Comparison of ENCODE assay signal across 3 fruit fly cellular contexts in the genomic region with DNA sequence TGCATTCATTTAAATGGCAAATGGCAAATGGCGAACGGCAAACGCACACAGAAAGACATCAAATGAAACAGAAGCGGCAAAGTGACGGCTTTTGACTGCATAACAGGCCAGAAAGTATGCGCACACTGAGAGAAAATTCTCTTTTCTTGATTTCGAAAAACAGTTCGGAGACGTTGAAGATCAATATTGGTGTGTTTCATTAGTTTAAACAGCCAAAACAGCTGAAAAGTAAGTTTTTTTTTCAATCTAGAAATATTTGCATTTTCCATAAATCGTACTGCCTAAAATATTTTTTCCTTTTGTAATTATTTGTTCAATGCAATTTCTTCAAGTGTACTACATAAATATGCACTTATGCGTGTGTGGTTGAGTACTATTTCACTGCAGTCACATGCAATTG.
A peak's percentile ranks its signal among the peaks of the same experiment; 100 is the strongest.
TF ChIP-seq lines count a peak whose summit lies in the region.

No protein-coding gene starts in this region.

- TF ChIP-seq CTCF in whole organism, embryonic (GFP tag; optimal IDR thresholded peaks at IDR 0.05; lab: Kevin White, UChicago) = no peak

TF ChIP-seq in whole organism, embryonic, 481 proteins besides CTCF, POLR2A, EP300 and RAD21 (continues in another document):
- TF ChIP-seq Bdp1 (GFP tag; optimal IDR thresholded peaks at IDR 0.05; lab: Kevin White, UChicago) (no peak), p53 (GFP tag; optimal IDR thresholded peaks at IDR 0.05; lab: Kevin White, UChicago) (no peak), lmd (GFP tag; IDR thresholded peaks at IDR 0.05; lab: Robert Waterston, UW) (peak; percentile 29), CG5180 (GFP tag; optimal IDR thresholded peaks at IDR 0.05; lab: Kevin White, UChicago) (no peak), Aef1 (GFP tag; IDR thresholded peaks at IDR 0.05; lab: Robert Waterston, UW) (0 out of 3 replicates have a peak, but pooled peaks have one; percentile 18), CG4854 (GFP tag; optimal IDR thresholded peaks at IDR 0.05; lab: Kevin White, UChicago) (no peak), nau (GFP tag; optimal IDR thresholded peaks at IDR 0.05; lab: Kevin White, UChicago) (no peak), CG14441 (GFP tag; IDR thresholded peaks at IDR 0.05; lab: Robert Waterston, UW) (0 out of 2 replicates have a peak, but pooled peaks have one; percentile 13), sna (GFP tag; IDR thresholded peaks at IDR 0.05; lab: Robert Waterston, UW; ENCODE audit: partially characterized antibody) (no peak), Abd-B (GFP tag; optimal IDR thresholded peaks at IDR 0.05; lab: Kevin White, UChicago) (no peak), Nf-YA (GFP tag; IDR thresholded peaks at IDR 0.05; lab: Robert Waterston, UW) (no peak), rib (GFP tag; IDR thresholded peaks at IDR 0.05; lab: Robert Waterston, UW) (no peak), Oli (tag; optimal IDR thresholded peaks at IDR 0.05; lab: Kevin White, UChicago) (no peak), CG12155 (GFP tag; optimal IDR thresholded peaks at IDR 0.05; lab: Kevin White, UChicago) (no peak), D (optimal IDR thresholded peaks at IDR 0.05; lab: Kevin White, UChicago) (no peak), D (GFP tag; optimal IDR thresholded peaks at IDR 0.05; lab: Kevin White, UChicago) (no peak), run (tag; optimal IDR thresholded peaks at IDR 0.05; lab: Kevin White, UChicago) (no peak), sc (optimal IDR thresholded peaks at IDR 0.05; lab: Kevin White, UChicago) (no peak), sc (GFP tag; optimal IDR thresholded peaks at IDR 0.05; lab: Kevin White, UChicago) (no peak), croc (GFP tag; conservative IDR thresholded peaks at IDR 0.05; lab: Robert Waterston, UW) (no peak), Hmr (GFP tag; optimal IDR thresholded peaks at IDR 0.05; lab: Kevin White, UChicago) (no peak), Nf-YB (GFP tag; optimal IDR thresholded peaks at IDR 0.05; lab: Kevin White, UChicago) (no peak), PHDP (tag; optimal IDR thresholded peaks at IDR 0.05; lab: Kevin White, UChicago) (peak; percentile 1), gro (GFP tag; optimal IDR thresholded peaks at IDR 0.05; lab: Kevin White, UChicago) (no peak), pum (GFP tag; optimal IDR thresholded peaks at IDR 0.05; lab: Kevin White, UChicago) (no peak), Xbp1 (GFP tag; optimal IDR thresholded peaks at IDR 0.05; lab: Kevin White, UChicago) (peak; percentile 4), HLH4C (GFP tag; IDR thresholded peaks at IDR 0.05; lab: Robert Waterston, UW; ENCODE audit: partially characterized antibody) (no peak), hb (GFP tag; IDR thresholded peaks at IDR 0.05; lab: Robert Waterston, UW; ENCODE audit: partially characterized antibody) (no peak), CG42726 (GFP tag; IDR thresholded peaks at IDR 0.05; lab: Robert Waterston, UW; ENCODE audit: partially characterized antibody) (no peak)

TF ChIP-seq in whole organism, prepupa, 60 proteins besides CTCF, POLR2A, EP300 and RAD21:
- TF ChIP-seq CG15336 (GFP tag; IDR thresholded peaks at IDR 0.05; lab: Robert Waterston, UW) (peak; percentile 69), CG32006 (GFP tag; optimal IDR thresholded peaks at IDR 0.05; lab: Kevin White, UChicago) (peak; percentile 60), CG6276 (GFP tag; optimal IDR thresholded peaks at IDR 0.05; lab: Kevin White, UChicago) (peak; percentile 5), eg (GFP tag; IDR thresholded peaks at IDR 0.05; lab: Robert Waterston, UW) (peak; percentile 58; the same call in 2 of the 3 replicates), pdm3 (GFP tag; optimal IDR thresholded peaks at IDR 0.05; lab: Kevin White, UChicago) (no peak), CG4318 (GFP tag; optimal IDR thresholded peaks at IDR 0.05; lab: Kevin White, UChicago) (peak; percentile 29), svp (GFP tag; lab: Kevin White, UChicago) (no peak), ss (GFP tag; optimal IDR thresholded peaks at IDR 0.05; lab: Kevin White, UChicago) (no peak), fkh (GFP tag; optimal IDR thresholded peaks at IDR 0.05; lab: Kevin White, UChicago) (no peak), CG11294 (GFP tag; IDR thresholded peaks at IDR 0.05; lab: Robert Waterston, UW) (peak; percentile 8; the same call in 1 of the 2 replicates), Gug (GFP tag; IDR thresholded peaks at IDR 0.05; lab: Robert Waterston, UW) (peak; percentile 50; the same call in 1 of the 2 replicates), CG6163 (GFP tag; IDR thresholded peaks at IDR 0.05; lab: Robert Waterston, UW) (0 out of 3 replicates have a peak, but pooled peaks have one; percentile 24), acj6 (GFP tag; optimal IDR thresholded peaks at IDR 0.05; lab: Kevin White, UChicago) (no peak), OdsH (GFP tag; optimal IDR thresholded peaks at IDR 0.05; lab: Kevin White, UChicago) (peak; percentile 15), Hr4 (GFP tag; optimal IDR thresholded peaks at IDR 0.05; lab: Kevin White, UChicago) (peak; percentile 47), CG10669 (GFP tag; optimal IDR thresholded peaks at IDR 0.05; lab: Kevin White, UChicago) (no peak), Eip75B (GFP tag; optimal IDR thresholded peaks at IDR 0.05; lab: Kevin White, UChicago) (no peak), CG8119 (GFP tag; IDR thresholded peaks at IDR 0.05; lab: Robert Waterston, UW) (peak; percentile 56; the same call in 2 of the 3 replicates)

TF ChIP-seq in whole organism, pupa, 21 proteins besides CTCF, POLR2A, EP300 and RAD21:
- TF ChIP-seq CG9948 (tag; optimal IDR thresholded peaks at IDR 0.05; lab: Kevin White, UChicago) (no peak), CG34367 (tag; optimal IDR thresholded peaks at IDR 0.05; lab: Kevin White, UChicago) (no peak), CG13204 (GFP tag; optimal IDR thresholded peaks at IDR 0.05; lab: Kevin White, UChicago) (no peak), Ets98B (GFP tag; IDR thresholded peaks at IDR 0.05; lab: Robert Waterston, UW) (no peak), CG10348 (GFP tag; IDR thresholded peaks at IDR 0.05; lab: Robert Waterston, UW) (0 out of 2 replicates have a peak, but pooled peaks have one; percentile 9), CG17806 (tag; optimal IDR thresholded peaks at IDR 0.05; lab: Kevin White, UChicago) (no peak), gl (tag; optimal IDR thresholded peaks at IDR 0.05; lab: Kevin White, UChicago) (no peak), Pif1A (GFP tag; optimal IDR thresholded peaks at IDR 0.05; lab: Kevin White, UChicago) (no peak), CG32121 (GFP tag; IDR thresholded peaks at IDR 0.05; lab: Robert Waterston, UW) (peak; percentile 71; the same call in 1 of the 2 replicates), EcR (GFP tag; optimal IDR thresholded peaks at IDR 0.05; lab: Kevin White, UChicago) (no peak), rn (GFP tag; IDR thresholded peaks at IDR 0.05; lab: Robert Waterston, UW) (peak; percentile 33; the same call in 1 of the 2 replicates), CG8301 (tag; optimal IDR thresholded peaks at IDR 0.05; lab: Kevin White, UChicago) (peak; percentile 15), CG4496 (GFP tag; IDR thresholded peaks at IDR 0.05; lab: Robert Waterston, UW) (0 out of 3 replicates have a peak, but pooled peaks have one; percentile 51), Pif1B (GFP tag; optimal IDR thresholded peaks at IDR 0.05; lab: Kevin White, UChicago) (no peak), CG12605 (GFP tag; IDR thresholded peaks at IDR 0.05; lab: Robert Waterston, UW) (no peak), fd96Ca (GFP tag; IDR thresholded peaks at IDR 0.05; lab: Robert Waterston, UW) (no peak), CG14655 (GFP tag; optimal IDR thresholded peaks at IDR 0.05; lab: Kevin White, UChicago) (peak; percentile 21), CG15710 (tag; optimal IDR thresholded peaks at IDR 0.05; lab: Kevin White, UChicago) (no peak), D1 (tag; optimal IDR thresholded peaks at IDR 0.05; lab: Kevin White, UChicago) (no peak), Snoo (tag; optimal IDR thresholded peaks at IDR 0.05; lab: Kevin White, UChicago) (no peak), CG8159 (tag; optimal IDR thresholded peaks at IDR 0.05; lab: Kevin White, UChicago) (no peak)
